Worm (Caenorhabditis elegans): ENCODE measurements around the gene dpy-31.

The dpy-31 gene

ce11 chrIII:7153747-7154238 is 48.2 kb upstream of the dpy-31 start, which contains the start of gene ogt-1 (continued):
- TF ChIP-seq nhr-11 (tag; optimal IDR thresholded peaks at IDR 0.05) (peak; percentile 47), ceh-44 (GFP tag; IDR thresholded peaks at IDR 0.05) (no peak), F26F4.8 (GFP tag; conservative IDR thresholded peaks at IDR 0.05) (no peak), dve-1 (tag; optimal IDR thresholded peaks at IDR 0.05; ENCODE audit: insufficient read depth) (peak; percentile 89), egl-43 (GFP tag; IDR thresholded peaks at IDR 0.05) (no peak), nhr-48 (tag; optimal IDR thresholded peaks at IDR 0.05) (peak; percentile 75), ama-1 (optimal IDR thresholded peaks at IDR 0.05) (no peak), daf-19 (GFP tag; conservative IDR thresholded peaks at IDR 0.05) (0 out of 2 replicates have a peak, but pooled peaks have one; percentile 34), spr-1 (tag; optimal IDR thresholded peaks at IDR 0.05) (peak; percentile 33), pqm-1 (tag; optimal IDR thresholded peaks at IDR 0.05) (no peak), pha-4 (GFP tag; IDR thresholded peaks at IDR 0.05) (peak; percentile 65; the same call in 1 of the 2 replicates), pha-4 (tag; optimal IDR thresholded peaks at IDR 0.05) (peak; percentile 91), ces-1 (GFP tag; optimal IDR thresholded peaks at IDR 0.05) (peak; percentile 58), Y75B8A.6 (GFP tag; IDR thresholded peaks at IDR 0.05) (no peak), cey-2 (tag; optimal IDR thresholded peaks at IDR 0.05; ENCODE audit: borderline replicate concordance, insufficient read depth) (peak; percentile 43), daf-12 (tag; optimal IDR thresholded peaks at IDR 0.05) (no peak), dmd-9 (GFP tag; IDR thresholded peaks at IDR 0.05) (no peak), rbr-2 (tag; optimal IDR thresholded peaks at IDR 0.05) (peak; percentile 85), F10B5.3 (tag; optimal IDR thresholded peaks at IDR 0.05) (peak; percentile 32), spr-3 (GFP tag; optimal IDR thresholded peaks at IDR 0.05) (peak; percentile 24), tra-1 (GFP tag; IDR thresholded peaks at IDR 0.05) (peak; percentile 62; the same call in 1 of the 2 replicates), hlh-11 (tag; optimal IDR thresholded peaks at IDR 0.05) (peak; percentile 89), F37D6.2 (tag; optimal IDR thresholded peaks at IDR 0.05) (peak; percentile 40), lin-1 (GFP tag; IDR thresholded peaks at IDR 0.05) (peak; percentile 31; the same call in 1 of the 2 replicates), D1046.2 (GFP tag; IDR thresholded peaks at IDR 0.05) (no peak), ZK337.2 (GFP tag; IDR thresholded peaks at IDR 0.05) (no peak), skn-1 (tag; optimal IDR thresholded peaks at IDR 0.05) (no peak), lir-3 (tag; optimal IDR thresholded peaks at IDR 0.05) (no peak), ceh-62 (tag; optimal IDR thresholded peaks at IDR 0.05) (no peak), ZK546.5 (tag; optimal IDR thresholded peaks at IDR 0.05) (no peak), dmd-6 (GFP tag; IDR thresholded peaks at IDR 0.05) (peak; percentile 79), lin-38 (GFP tag; IDR thresholded peaks at IDR 0.05) (peak; percentile 64), zag-1 (tag; optimal IDR thresholded peaks at IDR 0.05) (no peak), nhr-42 (GFP tag; IDR thresholded peaks at IDR 0.05) (no peak), php-3 (GFP tag; IDR thresholded peaks at IDR 0.05) (0 out of 2 replicates have a peak, but pooled peaks have one; percentile 36), unc-62 (GFP tag; optimal IDR thresholded peaks at IDR 0.05 in 1 of 2) (peak in 1 of 2 experiments; percentile 99), unc-62 (tag; optimal IDR thresholded peaks at IDR 0.05) (no peak), lin-15B (tag; optimal IDR thresholded peaks at IDR 0.05) (no peak), nhr-77 (tag; optimal IDR thresholded peaks at IDR 0.05) (peak; percentile 17), hif-1 (tag; optimal IDR thresholded peaks at IDR 0.05) (peak in 1 of 2 experiments; percentile 65), sdz-12 (GFP tag; optimal IDR thresholded peaks at IDR 0.05) (no peak), mxl-3 (GFP tag; optimal IDR thresholded peaks at IDR 0.05) (no peak), ztf-11 (tag; optimal IDR thresholded peaks at IDR 0.05) (no peak), zip-2 (tag; optimal IDR thresholded peaks at IDR 0.05) (no peak), unc-39 (tag; optimal IDR thresholded peaks at IDR 0.05) (no peak), daf-8 (GFP tag; IDR thresholded peaks at IDR 0.05) (no peak), lin-29 (GFP tag; IDR thresholded peaks at IDR 0.05) (no peak), snpc-4 (tag; optimal IDR thresholded peaks at IDR 0.05) (no peak), mes-2 (tag; optimal IDR thresholded peaks at IDR 0.05; ENCODE audit: poor library complexity, severe bottlenecking) (peak; percentile 81), T26A8.4 (GFP tag; IDR thresholded peaks at IDR 0.05) (peak; percentile 80), egl-27 (tag; optimal IDR thresholded peaks at IDR 0.05) (no peak), nhr-237 (tag; optimal IDR thresholded peaks at IDR 0.05) (no peak)
